Fruit fly (Drosophila melanogaster): ENCODE data around the gene Nmdar1.

- TF ChIP-seq CG10348 (GFP tag; IDR thresholded peaks at IDR 0.05): no peak
- TF ChIP-seq Snoo (tag; optimal IDR thresholded peaks at IDR 0.05): no peak
- TF ChIP-seq CG17806 (tag; optimal IDR thresholded peaks at IDR 0.05): no peak
- TF ChIP-seq Ets98B (GFP tag; IDR thresholded peaks at IDR 0.05): no peak
- no peak for TF ChIP-seq CG14655 (GFP tag; optimal IDR thresholded peaks at IDR 0.05)
- TF ChIP-seq CG9948 (tag; optimal IDR thresholded peaks at IDR 0.05): no peak
- no peak for TF ChIP-seq CG34367 (tag; optimal IDR thresholded peaks at IDR 0.05)
- TF ChIP-seq D1 (tag; optimal IDR thresholded peaks at IDR 0.05): no peak
- no peak for TF ChIP-seq EcR (GFP tag; optimal IDR thresholded peaks at IDR 0.05)
- TF ChIP-seq CG15710 (tag; optimal IDR thresholded peaks at IDR 0.05): no peak
- TF ChIP-seq Pif1B (GFP tag; optimal IDR thresholded peaks at IDR 0.05): no peak
- no peak for TF ChIP-seq rn (GFP tag; IDR thresholded peaks at IDR 0.05)
- TF ChIP-seq CG12605 (GFP tag; IDR thresholded peaks at IDR 0.05): no peak
Measured at dm6 chr3R:5551593-5551992, 28.5 kb upstream of the Nmdar1 start.

Data from whole organism, pupa.